Fruit fly (Drosophila melanogaster): ENCODE data around the gene nur.

DNA sequence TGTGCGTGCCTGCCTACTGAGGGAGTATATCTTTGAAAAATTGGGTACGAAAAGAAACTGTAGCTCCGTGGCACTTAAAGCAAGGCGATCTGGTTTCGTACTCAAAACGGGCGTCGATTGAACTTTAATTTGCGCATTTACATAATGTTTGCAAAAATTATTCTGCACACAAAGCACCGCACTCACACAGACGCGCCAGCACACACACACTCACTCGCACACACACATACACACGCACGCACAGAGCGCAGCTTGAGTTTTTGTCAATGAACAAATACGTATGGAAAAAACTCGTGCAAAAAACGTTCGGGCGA, 43.8 kb downstream of the nur start:
- TF ChIP-seq Blimp-1 (GFP tag; optimal IDR thresholded peaks at IDR 0.05): no peak
- TF ChIP-seq H2.0 (GFP tag; IDR thresholded peaks at IDR 0.05): no peak
- TF ChIP-seq mam (GFP tag; optimal IDR thresholded peaks at IDR 0.05): no peak
- TF ChIP-seq CG12104 (GFP tag; optimal IDR thresholded peaks at IDR 0.05): no peak
- TF ChIP-seq ash1 (GFP tag; optimal IDR thresholded peaks at IDR 0.05): no peak
- no peak for TF ChIP-seq Dref (GFP tag; IDR thresholded peaks at IDR 0.05)
- TF ChIP-seq CG4360 (GFP tag; IDR thresholded peaks at IDR 0.05): no peak
- TF ChIP-seq run (tag; optimal IDR thresholded peaks at IDR 0.05): no peak
